Fruit fly (Drosophila melanogaster) whole organism, adult: ENCODE data around the gene CG10486.

ENCODE experiments used
- CG12768 ChIP-seq: fragments of 200-800 bp; sonication (Bioruptor generic); optimal IDR thresholded peaks from 2 replicates; lab custom pipeline; 2017; ENCODE audit warnings: missing biosample characterization, missing genetic modification characterization, mild to moderate bottlenecking, moderate library complexity, missing genetic modification reagents
- CG33017 ChIP-seq: fragments of 200-800 bp; sonication (Bioruptor generic); optimal IDR thresholded peaks from 2 replicates; lab custom pipeline; 2018; ENCODE audit warnings: missing biosample characterization, mild to moderate bottlenecking, missing genetic modification characterization, moderate library complexity
- Hr96 ChIP-seq: fragments of 200-800 bp; sonication (Bioruptor generic); optimal IDR thresholded peaks from 2 replicates; lab custom pipeline; 2016; ENCODE audit warnings: missing biosample characterization, missing genetic modification characterization
- bab1 ChIP-seq: fragments of 200-800 bp; sonication (Bioruptor generic); optimal IDR thresholded peaks from 3 replicates; lab custom pipeline; 2019; ENCODE audit warnings: missing biosample characterization, mild to moderate bottlenecking, missing genetic modification characterization, moderate library complexity
- cnc ChIP-seq, 2 experiments: fragments of >200 bp; optimal IDR thresholded peaks; 2 replicates each; lab custom pipeline; 2017
- kay ChIP-seq: fragments of 200-800 bp; sonication (Bioruptor generic); peaks from one replicate; lab custom pipeline; 2016; ENCODE audit warnings: missing biosample characterization, missing genetic modification characterization, borderline replicate concordance

DNA sequence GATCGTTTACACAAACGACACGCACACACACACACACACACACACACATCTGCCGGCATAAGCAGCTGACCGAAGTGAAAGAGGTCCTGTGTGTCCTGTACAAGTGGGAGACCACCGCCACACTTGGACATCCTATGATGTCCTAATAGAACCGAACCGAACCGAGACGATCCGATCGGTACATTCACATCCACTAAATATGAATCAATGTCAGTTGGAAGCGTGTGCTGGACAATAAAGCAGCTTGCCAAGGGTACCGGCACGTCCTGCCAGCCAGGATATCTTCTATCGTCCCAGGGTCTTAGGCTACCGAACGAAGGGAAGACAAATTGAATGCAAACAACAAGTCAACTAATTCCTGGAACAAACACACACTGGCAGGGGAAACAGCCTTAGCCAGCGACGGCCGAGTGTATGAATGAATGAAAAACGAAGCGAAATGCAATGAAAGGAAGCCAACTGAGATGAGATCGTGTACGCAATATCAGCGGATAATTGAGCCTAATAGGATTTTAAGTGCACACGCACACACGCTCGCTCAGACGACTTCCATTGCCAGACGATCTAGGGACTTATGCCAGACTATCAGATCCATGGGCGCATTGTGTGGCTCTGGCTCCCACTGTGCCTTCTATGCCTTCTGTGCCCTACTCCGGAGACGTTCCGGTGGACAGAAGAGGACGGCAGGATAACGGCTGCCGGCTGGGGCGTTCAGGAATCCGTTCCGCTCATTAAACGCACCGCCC lies 50.2 kb downstream of the CG10486 start:
- TF ChIP-seq cnc (optimal IDR thresholded peaks at IDR 0.05; lab: Kevin White, UChicago) (no peak), kay (no peak), bab1 (GFP tag; lab: Kevin White, UChicago) (no peak), CG33017 (tag; lab: Kevin White, UChicago) (no peak), CG12768 (GFP tag; lab: Kevin White, UChicago) (no peak), Hr96 (no peak)
